Worm (Caenorhabditis elegans) whole organism, L2 larva: ENCODE results near the gene C06B3.1.

Experiments used
- C34F6.9 ChIP-seq: fragments of 150-350 bp; optimal IDR thresholded peaks from 2 replicates; lab custom pipeline; 2014; ENCODE audit warnings: missing biosample characterization, missing genetic modification characterization
- F13H6.1 ChIP-seq: sonication (generic microtip); optimal IDR thresholded peaks from 2 replicates; lab custom pipeline; 2016; ENCODE audit warnings: missing genetic modification characterization, missing compliant biosample characterization
- Y55F3AM.14 ChIP-seq: fragments of 200-800 bp; sonication (Bioruptor generic); optimal IDR thresholded peaks from 2 replicates; lab custom pipeline; 2018; ENCODE audit warnings: mild to moderate bottlenecking, missing genetic modification characterization, missing compliant biosample characterization
- alr-1 ChIP-seq: fragments of 150-350 bp; optimal IDR thresholded peaks from 2 replicates; lab custom pipeline; 2014; ENCODE audit warnings: missing biosample characterization, missing genetic modification characterization
- ama-1 ChIP-seq: fragments of 150-350 bp; optimal IDR thresholded peaks from 2 replicates; lab custom pipeline; 2018; ENCODE audit warnings: inconsistent platforms
- ceh-16 ChIP-seq: fragments of 150-350 bp; optimal IDR thresholded peaks from 2 replicates; lab custom pipeline; 2014; ENCODE audit warnings: missing biosample characterization, missing genetic modification characterization
- ceh-82 ChIP-seq: fragments of 150-350 bp; optimal IDR thresholded peaks from 2 replicates; lab custom pipeline; 2014; ENCODE audit warnings: missing biosample characterization, missing genetic modification characterization
- dmd-4 ChIP-seq: sonication (generic microtip); optimal IDR thresholded peaks from 2 replicates; lab custom pipeline; 2017; ENCODE audit warnings: missing biosample characterization, missing genetic modification characterization
- elt-1 ChIP-seq: fragments of 150-350 bp; optimal IDR thresholded peaks from 2 replicates; lab custom pipeline; 2014; ENCODE audit warnings: missing biosample characterization, missing genetic modification characterization
- fos-1 ChIP-seq: fragments of 150-350 bp; optimal IDR thresholded peaks from 2 replicates; lab custom pipeline; 2014; ENCODE audit warnings: missing biosample characterization, missing genetic modification characterization
- lin-11 ChIP-seq: fragments of 150-350 bp; sonication (generic microtip); optimal IDR thresholded peaks from 2 replicates; lab custom pipeline; 2014; ENCODE audit warnings: missing biosample characterization, missing genetic modification characterization, inconsistent platforms, mixed read lengths
- lin-13 ChIP-seq: fragments of 150-350 bp; optimal IDR thresholded peaks from 2 replicates; lab custom pipeline; 2014; ENCODE audit warnings: missing biosample characterization, missing genetic modification reagents, missing genetic modification characterization
- mab-5 ChIP-seq: fragments of 150-350 bp; optimal IDR thresholded peaks from 2 replicates; lab custom pipeline; 2014; ENCODE audit warnings: missing biosample characterization, missing genetic modification characterization
- mbf-1 ChIP-seq: sonication (generic microtip); optimal IDR thresholded peaks from 2 replicates; lab custom pipeline; 2017; ENCODE audit warnings: missing biosample characterization, missing genetic modification characterization
- mdl-1 ChIP-seq, 2 experiments: fragments of 150-350 bp in 1 of 2; sonication (generic microtip) in 1 of 2; optimal IDR thresholded peaks; 2 replicates each; lab custom pipeline; 2017; ENCODE audit warnings: missing biosample characterization in 2 of 2, missing genetic modification characterization in 2 of 2
- nhr-11 ChIP-seq: fragments of 150-350 bp; optimal IDR thresholded peaks from 2 replicates; lab custom pipeline; 2014; ENCODE audit warnings: missing biosample characterization, missing genetic modification characterization
- nhr-12 ChIP-seq: fragments of 150-350 bp; optimal IDR thresholded peaks from 2 replicates; lab custom pipeline; 2014; ENCODE audit warnings: missing biosample characterization, missing genetic modification characterization
- nhr-21 ChIP-seq: fragments of 150-350 bp; optimal IDR thresholded peaks from 2 replicates; lab custom pipeline; 2014; ENCODE audit warnings: missing biosample characterization, missing genetic modification characterization
- nhr-25 ChIP-seq: fragments of 150-350 bp; sonication (generic microtip); optimal IDR thresholded peaks from 3 replicates; lab custom pipeline; 2014; ENCODE audit warnings: missing biosample characterization, missing genetic modification characterization
- nhr-77 ChIP-seq: fragments of 150-350 bp; optimal IDR thresholded peaks from 2 replicates; lab custom pipeline; 2014; ENCODE audit warnings: missing biosample characterization, missing genetic modification characterization
- peb-1 ChIP-seq: fragments of 150-350 bp; optimal IDR thresholded peaks from 2 replicates; lab custom pipeline; 2014; ENCODE audit warnings: missing biosample characterization, missing genetic modification characterization
- sem-4 ChIP-seq: fragments of 150-350 bp; optimal IDR thresholded peaks from 2 replicates; lab custom pipeline; 2014; ENCODE audit warnings: missing biosample characterization, missing genetic modification reagents, missing genetic modification characterization
- skn-1 ChIP-seq: sonication (generic microtip); optimal IDR thresholded peaks from 2 replicates; lab custom pipeline; 2017; ENCODE audit warnings: missing biosample characterization, missing genetic modification characterization
- sma-3 ChIP-seq: sonication (generic microtip); optimal IDR thresholded peaks from 2 replicates; lab custom pipeline; 2016; ENCODE audit warnings: missing genetic modification reagents, missing genetic modification characterization, missing compliant biosample characterization
- snpc-4 ChIP-seq: fragments of 150-350 bp; optimal IDR thresholded peaks from 2 replicates; lab custom pipeline; 2014; ENCODE audit warnings: missing biosample characterization, missing genetic modification characterization
- unc-39 ChIP-seq: fragments of 150-350 bp; optimal IDR thresholded peaks from 2 replicates; lab custom pipeline; 2014; ENCODE audit warnings: missing biosample characterization, missing genetic modification characterization
- unc-55 ChIP-seq: fragments of 150-350 bp; sonication (generic microtip); optimal IDR thresholded peaks from 3 replicates; lab custom pipeline; 2014; ENCODE audit warnings: missing biosample characterization, missing genetic modification reagents, missing genetic modification characterization
- unc-62 ChIP-seq: fragments of 150-350 bp; optimal IDR thresholded peaks from 2 replicates; lab custom pipeline; 2014; ENCODE audit warnings: missing biosample characterization, missing genetic modification reagents, missing genetic modification characterization
- zag-1 ChIP-seq: fragments of 150-350 bp; optimal IDR thresholded peaks from 2 replicates; lab custom pipeline; 2014; ENCODE audit warnings: missing biosample characterization, missing genetic modification characterization
- ztf-11 ChIP-seq: sonication (generic microtip); optimal IDR thresholded peaks from 2 replicates; lab custom pipeline; 2017; ENCODE audit warnings: missing biosample characterization, missing genetic modification characterization

The C06B3.1 gene

DNA sequence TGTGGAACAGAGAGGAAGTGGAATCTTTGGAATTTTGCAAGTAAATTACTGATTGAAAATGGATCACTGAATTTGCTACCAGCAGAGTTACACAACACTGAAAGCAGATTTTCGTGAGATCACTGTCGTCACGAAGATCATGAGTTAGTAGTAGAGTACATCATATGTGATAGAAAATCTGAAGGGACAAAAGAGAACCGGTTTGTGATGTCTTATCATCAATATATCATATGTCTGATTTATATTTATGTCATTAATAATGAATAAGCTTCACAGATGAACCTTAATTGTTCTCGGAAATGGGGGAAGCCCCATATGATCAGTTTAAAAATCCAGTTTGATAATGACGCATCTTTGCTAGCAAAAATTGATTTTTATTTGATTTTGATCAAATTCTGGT lies 33.5 kb downstream of the C06B3.1 start:
- TF ChIP-seq nhr-25 (tag; lab: Kevin White, UChicago) (peak; percentile 60), nhr-21 (peak; percentile 45), Y55F3AM.14 (GFP tag; lab: Kevin White, UChicago) (no peak)

DNA sequence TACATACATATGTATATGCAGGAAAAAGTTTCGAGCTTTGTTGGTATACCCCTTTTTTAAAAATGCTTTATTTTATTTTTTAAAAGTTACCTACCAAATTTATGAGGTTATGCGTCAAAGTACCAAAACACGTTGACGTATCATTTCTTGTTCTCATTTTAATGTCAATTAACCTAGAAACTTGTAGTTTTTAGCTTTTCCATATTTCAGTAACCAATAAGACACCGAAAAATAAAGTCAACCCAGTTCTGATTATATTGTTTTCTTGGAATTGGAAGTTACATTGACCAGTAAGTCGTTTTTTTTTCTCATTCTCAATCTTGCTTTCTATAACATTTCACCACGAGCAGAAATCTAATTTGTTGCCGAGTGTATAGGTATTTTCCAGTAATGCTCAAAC lies 34.3 kb downstream of the C06B3.1 start, which contains the start of gene srw-145:
Gene srw-145 (plus strand): TSS at position 301 of the 400 bp plus-strand sequence.
- TF ChIP-seq nhr-12 (tag; lab: Kevin White, UChicago) (peak; percentile 3), nhr-21 (peak; percentile 41), nhr-11 (tag; lab: Kevin White, UChicago) (no peak), fos-1 (tag; lab: Kevin White, UChicago) (no peak), sma-3 (GFP tag; lab: Kevin White, UChicago) (no peak), nhr-77 (no peak), snpc-4 (tag; lab: Kevin White, UChicago) (no peak), skn-1 (tag; lab: Kevin White, UChicago) (no peak), ceh-16 (tag; lab: Kevin White, UChicago) (no peak), lin-11 (no peak), mab-5 (tag; lab: Kevin White, UChicago) (no peak), unc-39 (tag; lab: Kevin White, UChicago) (no peak), alr-1 (no peak), mdl-1 (tag; optimal IDR thresholded peaks at IDR 0.05; lab: Kevin White, UChicago) (no peak)

DNA sequence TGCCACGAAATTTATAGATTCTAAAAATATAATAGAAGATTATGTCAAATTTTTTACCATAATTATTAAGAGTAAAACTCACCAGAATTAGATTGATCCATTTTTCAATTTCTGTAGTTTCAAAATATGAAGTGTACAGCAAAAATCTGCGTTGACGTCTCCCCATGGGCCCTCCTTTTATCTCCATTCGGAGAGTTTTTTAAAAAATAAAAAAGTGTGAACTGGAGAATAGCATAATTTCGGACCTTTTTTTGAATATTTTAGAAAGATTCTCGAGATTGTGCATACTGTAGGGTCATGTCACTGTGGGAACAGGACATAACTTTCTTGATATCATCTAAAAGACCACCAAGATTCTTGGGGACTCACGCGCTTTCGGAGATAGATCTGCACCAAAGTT lies 39.5 kb downstream of the C06B3.1 start, which contains the start of gene dpr-1:
Gene dpr-1 (minus strand): TSS at position 101 of the 400 bp plus-strand sequence.
- TF ChIP-seq ceh-82 (tag; lab: Kevin White, UChicago) = no peak
- TF ChIP-seq ztf-11 (tag; lab: Kevin White, UChicago) = no peak
- no peak for TF ChIP-seq mab-5 (tag; lab: Kevin White, UChicago)
- no peak for TF ChIP-seq unc-55 (GFP tag; lab: Kevin White, UChicago)
- TF ChIP-seq unc-39 (tag; lab: Kevin White, UChicago) = no peak
- no peak for TF ChIP-seq peb-1 (tag; lab: Kevin White, UChicago)
- no peak for TF ChIP-seq sem-4 (tag; lab: Kevin White, UChicago)
- TF ChIP-seq dmd-4 (tag; lab: Kevin White, UChicago) = no peak
- no peak for TF ChIP-seq C34F6.9 (tag; lab: Kevin White, UChicago)
- TF ChIP-seq unc-62 = no peak
- no peak for TF ChIP-seq Y55F3AM.14 (GFP tag; lab: Kevin White, UChicago)
- no peak for TF ChIP-seq ama-1 (lab: Kevin White, UChicago)
- TF ChIP-seq nhr-11 (tag; lab: Kevin White, UChicago) = no peak
- TF ChIP-seq zag-1 (tag; lab: Kevin White, UChicago) = no peak
- TF ChIP-seq, all 48 proteins: peak for 0

DNA sequence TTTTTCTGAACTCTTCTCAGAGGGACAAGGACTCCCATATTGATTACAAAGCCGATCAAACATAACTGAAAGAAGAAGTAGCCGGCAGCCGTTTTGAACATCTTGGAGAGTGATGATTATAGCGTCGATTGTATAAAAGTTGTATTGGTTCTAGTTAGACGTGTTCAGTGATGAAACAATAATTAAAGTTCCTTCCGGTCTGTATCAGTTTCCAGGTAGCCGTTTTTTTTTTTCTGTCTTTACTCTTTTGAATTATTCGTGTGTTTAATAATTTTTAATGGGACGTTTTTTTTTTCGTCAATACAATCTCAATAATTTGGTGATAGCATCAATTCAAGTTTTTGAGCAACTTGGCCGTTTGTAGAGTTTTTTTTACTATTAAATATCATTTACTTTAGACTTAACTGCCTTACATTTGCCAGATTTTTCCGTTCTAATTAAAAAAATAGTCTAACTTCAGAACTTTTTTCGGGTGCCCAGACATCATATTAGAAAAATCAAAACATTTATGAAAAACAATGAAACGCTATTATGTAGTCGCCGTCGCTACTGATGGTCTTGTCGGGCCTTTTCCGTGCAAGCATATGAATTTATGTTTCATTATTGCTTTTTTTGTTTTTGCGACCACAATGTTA lies 43.9 kb downstream of the C06B3.1 start, which contains the start of the genes srx-10 and clec-226:
Gene srx-10 (minus strand): TSS at position 101 of the 635 bp plus-strand sequence.
Gene clec-226 (plus strand): TSS at position 585 of the 635 bp plus-strand sequence.
- TF ChIP-seq C34F6.9 (tag; lab: Kevin White, UChicago) = no peak
- no peak for TF ChIP-seq mbf-1 (tag; lab: Kevin White, UChicago)
- TF ChIP-seq skn-1 (tag; lab: Kevin White, UChicago) = no peak

DNA sequence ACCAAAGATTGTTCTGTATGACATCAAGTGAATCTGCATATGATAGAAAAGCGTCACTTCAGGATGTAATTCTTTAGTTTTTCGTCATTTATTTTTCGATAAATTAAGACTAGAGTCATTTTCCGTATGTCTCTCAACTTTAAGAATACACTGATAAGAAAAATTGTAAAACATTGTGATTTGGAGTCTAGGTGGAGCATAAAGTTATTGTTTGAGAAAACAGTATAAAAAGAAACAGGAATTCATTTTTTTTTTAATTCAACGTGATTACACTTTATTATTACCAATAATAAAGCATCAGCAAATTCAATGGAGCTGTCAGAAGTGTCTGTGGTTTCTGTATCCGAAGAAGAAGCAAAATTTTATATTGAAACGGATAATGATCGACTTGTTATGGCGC lies 46.4 kb downstream of the C06B3.1 start, which contains the start of gene R10D12.6:
Gene R10D12.6 (plus strand): TSS at position 301 of the 400 bp plus-strand sequence.
- no peak for TF ChIP-seq F13H6.1 (tag; lab: Kevin White, UChicago)
- TF ChIP-seq fos-1 (tag; lab: Kevin White, UChicago) = peak; percentile 27
- no peak for TF ChIP-seq sem-4 (tag; lab: Kevin White, UChicago)
- TF ChIP-seq unc-39 (tag; lab: Kevin White, UChicago) = no peak
- TF ChIP-seq mab-5 (tag; lab: Kevin White, UChicago) = no peak

DNA sequence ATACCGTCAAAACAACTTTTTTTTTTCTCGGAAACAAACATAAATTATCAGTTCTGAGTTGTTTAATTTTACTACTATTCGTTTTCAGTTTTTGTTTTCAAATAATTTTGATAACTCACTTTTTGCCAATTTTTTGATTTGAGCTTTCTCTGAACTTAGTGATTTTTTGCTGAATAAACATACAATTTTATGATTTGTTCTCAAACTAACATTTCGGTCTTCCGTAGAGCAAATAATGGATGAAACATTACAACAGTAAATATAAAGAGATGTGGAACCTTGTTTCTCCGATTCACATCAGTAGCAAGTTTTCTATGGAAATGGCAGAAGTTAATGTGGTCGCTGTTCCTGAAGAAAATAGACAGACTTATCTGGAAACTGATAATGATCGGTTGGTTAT lies 47.2 kb downstream of the C06B3.1 start, which contains the start of gene R10D12.7:
Gene R10D12.7 (plus strand): TSS at position 301 of the 400 bp plus-strand sequence.
- no peak for TF ChIP-seq fos-1 (tag; lab: Kevin White, UChicago)
- no peak for TF ChIP-seq elt-1 (tag; lab: Kevin White, UChicago)
- no peak for TF ChIP-seq dmd-4 (tag; lab: Kevin White, UChicago)
- no peak for TF ChIP-seq nhr-21
- TF ChIP-seq lin-13 = no peak
